Worm (Caenorhabditis elegans) whole organism, L2 larva: ENCODE measurements around the gene F49E12.12.

Experiments
- lsy-2 ChIP-seq, 2 experiments: fragments of 150-350 bp in 1 of 2; sonication (generic microtip) in 1 of 2; optimal IDR thresholded peaks; 2 replicates each; lab custom pipeline; 2014 to 2017; ENCODE audit warnings: missing biosample characterization in 2 of 2, missing genetic modification characterization in 2 of 2
- skn-1 ChIP-seq: sonication (generic microtip); optimal IDR thresholded peaks from 2 replicates; lab custom pipeline; 2017; ENCODE audit warnings: missing biosample characterization, missing genetic modification characterization

- TF ChIP-seq lsy-2 (tag; optimal IDR thresholded peaks at IDR 0.05; lab: Kevin White, UChicago) (no peak), skn-1 (tag; lab: Kevin White, UChicago) (no peak)
Measured at ce11 chrII:8415035-8415434, 33.7 kb downstream of the F49E12.12 start.
